Fruit fly (Drosophila melanogaster) whole organism, embryonic: ENCODE results near the gene tbc.

Experiments used
- CG10209 ChIP-seq: fragments of 200-800 bp; sonication (Bioruptor generic); optimal IDR thresholded peaks from 3 replicates; lab custom pipeline; 2017; ENCODE audit warnings: missing biosample characterization, mild to moderate bottlenecking, missing genetic modification characterization, missing genetic modification reagents
- CG10321 ChIP-seq: fragments of 200-800 bp; sonication (Bioruptor generic); IDR thresholded peaks from 2 replicates; pipeline ENCODE4 v1.3.6; 2022; ENCODE audit warnings: missing biosample characterization, missing genetic modification characterization
- CG11398 ChIP-seq: fragments of 200-800 bp; sonication (Bioruptor generic); optimal IDR thresholded peaks from 2 replicates; lab custom pipeline; 2016; ENCODE audit warnings: missing biosample characterization, missing genetic modification characterization
- CG12155 ChIP-seq: fragments of 200-800 bp; sonication (Bioruptor generic); optimal IDR thresholded peaks from 3 replicates; lab custom pipeline; 2016; ENCODE audit warnings: missing biosample characterization, missing genetic modification characterization
- CG14965 ChIP-seq: fragments of 200-800 bp; sonication (Bioruptor generic); optimal IDR thresholded peaks from 2 replicates; lab custom pipeline; 2016; ENCODE audit warnings: missing biosample characterization, missing genetic modification characterization, borderline replicate concordance
- CG16815 ChIP-seq: fragments of 200-800 bp; sonication (Bioruptor generic); optimal IDR thresholded peaks from 3 replicates; lab custom pipeline; 2017; ENCODE audit warnings: missing biosample characterization, mild to moderate bottlenecking, missing genetic modification characterization
- CG1792 ChIP-seq: fragments of 200-800 bp; sonication (Bioruptor generic); optimal IDR thresholded peaks from 2 replicates; lab custom pipeline; 2016; ENCODE audit warnings: missing biosample characterization, missing genetic modification characterization
- CG2199 ChIP-seq: fragments of 200-800 bp; sonication (Bioruptor generic); IDR thresholded peaks from 3 replicates; pipeline ENCODE4 v1.3.6; 2022; ENCODE audit warnings: missing biosample characterization, missing genetic modification characterization
- CG2889 ChIP-seq: fragments of 200-800 bp; sonication (Bioruptor generic); IDR thresholded peaks from 3 replicates; pipeline ENCODE4 v1.3.6; 2022; ENCODE audit warnings: missing biosample characterization, missing genetic modification characterization
- CG3281 ChIP-seq: fragments of 200-800 bp; sonication (Bioruptor generic); optimal IDR thresholded peaks from 3 replicates; lab custom pipeline; 2017; ENCODE audit warnings: missing biosample characterization, mild to moderate bottlenecking, missing genetic modification characterization
- CG3847 ChIP-seq: fragments of 200-800 bp; sonication (Bioruptor generic); IDR thresholded peaks from 2 replicates; pipeline ENCODE4 v1.3.6; 2022; ENCODE audit warnings: missing biosample characterization, missing genetic modification characterization
- CG42726 ChIP-seq: fragments of 200-800 bp; sonication (Bioruptor generic); IDR thresholded peaks from 2 replicates; pipeline ENCODE4 v1.3.6; 2022; ENCODE audit warnings: missing biosample characterization, missing genetic modification characterization; ENCODE audit not compliant: partially characterized antibody
- CG4730 ChIP-seq: fragments of 200-800 bp; sonication (Bioruptor generic); IDR thresholded peaks from 2 replicates; pipeline ENCODE4 v1.3.6; 2022; ENCODE audit warnings: missing biosample characterization, missing genetic modification characterization
- CG4854 ChIP-seq: fragments of 200-800 bp; sonication (Bioruptor generic); optimal IDR thresholded peaks from 2 replicates; lab custom pipeline; 2016; ENCODE audit warnings: missing biosample characterization, missing genetic modification characterization, inconsistent platforms
- CG6765 ChIP-seq: fragments of 200-800 bp; sonication (Bioruptor generic); optimal IDR thresholded peaks from 3 replicates; lab custom pipeline; 2017; ENCODE audit warnings: missing biosample characterization, mild to moderate bottlenecking, missing genetic modification characterization
- CG6791 ChIP-seq: fragments of 200-800 bp; sonication (Bioruptor generic); IDR thresholded peaks from 3 replicates; pipeline ENCODE4 v1.3.6; 2022; ENCODE audit warnings: missing biosample characterization, missing genetic modification characterization; ENCODE audit not compliant: partially characterized antibody
- CG7271 ChIP-seq: fragments of 200-800 bp; sonication (Bioruptor generic); optimal IDR thresholded peaks from 2 replicates; lab custom pipeline; 2018; ENCODE audit warnings: missing biosample characterization, mild to moderate bottlenecking, missing genetic modification characterization, moderate library complexity
- CG9609 ChIP-seq: fragments of 200-800 bp; sonication (Bioruptor generic); optimal IDR thresholded peaks from 3 replicates; lab custom pipeline; 2016; ENCODE audit warnings: missing biosample characterization, missing genetic modification characterization
- CkIIα-i1 ChIP-seq: fragments of 200-800 bp; sonication (Bioruptor generic); IDR thresholded peaks from 2 replicates; pipeline ENCODE4 v1.3.6; 2022; ENCODE audit warnings: missing biosample characterization, missing genetic modification characterization
- D19A ChIP-seq: fragments of 200-800 bp; optimal IDR thresholded peaks from 3 replicates; lab custom pipeline; 2019; ENCODE audit warnings: missing biosample characterization, mild to moderate bottlenecking, missing genetic modification characterization, moderate library complexity
- Dbx ChIP-seq: fragments of 200-800 bp; sonication (Bioruptor generic); IDR thresholded peaks from 3 replicates; pipeline ENCODE4 v1.3.6; 2022; ENCODE audit warnings: missing biosample characterization, missing genetic modification characterization
- Dfd ChIP-seq, 2 experiments: fragments of >200 bp; optimal IDR thresholded peaks; 2 replicates each; lab custom pipeline; 2017; ENCODE audit warnings: missing biosample characterization in 2 of 2, missing genetic modification characterization in 2 of 2
- Dll ChIP-seq: fragments of 200-800 bp; sonication (Bioruptor generic); IDR thresholded peaks from 4 replicates; pipeline ENCODE4 v1.3.6; 2022; ENCODE audit warnings: missing biosample characterization, missing genetic modification characterization; ENCODE audit not compliant: partially characterized antibody
- ERR ChIP-seq: fragments of 200-800 bp; sonication (Bioruptor generic); optimal IDR thresholded peaks from 2 replicates; lab custom pipeline; 2016; ENCODE audit warnings: missing biosample characterization, missing genetic modification characterization
- Gsc ChIP-seq: fragments of 200-800 bp; sonication (Bioruptor generic); IDR thresholded peaks from 2 replicates; pipeline ENCODE4 v1.3.6; 2022; ENCODE audit warnings: missing biosample characterization, missing genetic modification characterization
- Hey ChIP-seq: fragments of 200-800 bp; sonication (Bioruptor generic); optimal IDR thresholded peaks from 3 replicates; lab custom pipeline; 2018; ENCODE audit warnings: missing biosample characterization, mild to moderate bottlenecking, missing genetic modification characterization
- Nf-YC ChIP-seq: fragments of 200-800 bp; optimal IDR thresholded peaks from 3 replicates; lab custom pipeline; 2019; ENCODE audit warnings: missing biosample characterization, mild to moderate bottlenecking, missing genetic modification characterization, moderate library complexity
- PHDP ChIP-seq: fragments of 200-800 bp; sonication (Bioruptor generic); optimal IDR thresholded peaks from 3 replicates; lab custom pipeline; 2018; ENCODE audit warnings: missing biosample characterization, mild to moderate bottlenecking, missing genetic modification characterization, moderate library complexity
- Rfx ChIP-seq: fragments of 200-800 bp; sonication (Bioruptor generic); IDR thresholded peaks from 2 replicates; pipeline ENCODE4 v1.3.6; 2022; ENCODE audit warnings: missing biosample characterization, missing genetic modification characterization
- Sox102F ChIP-seq: fragments of 200-800 bp; sonication (Bioruptor generic); optimal IDR thresholded peaks from 2 replicates; lab custom pipeline; 2018; ENCODE audit warnings: missing biosample characterization, mild to moderate bottlenecking, missing genetic modification characterization, moderate library complexity
- Ssrp ChIP-seq: fragments of 200-800 bp; sonication (Bioruptor generic); optimal IDR thresholded peaks from 2 replicates; lab custom pipeline; 2018; ENCODE audit warnings: missing biosample characterization, mild to moderate bottlenecking, missing genetic modification characterization, moderate library complexity
- TFAM ChIP-seq: fragments of 200-800 bp; sonication (Bioruptor generic); optimal IDR thresholded peaks from 2 replicates; lab custom pipeline; 2017; ENCODE audit warnings: missing biosample characterization, missing genetic modification characterization, inconsistent platforms
- Taf1 ChIP-seq: fragments of 200-800 bp; sonication (Bioruptor generic); IDR thresholded peaks from 2 replicates; pipeline ENCODE4 v1.3.6; 2022; ENCODE audit warnings: missing biosample characterization, missing genetic modification characterization
- aop ChIP-seq: fragments of 200-800 bp; sonication (Bioruptor generic); IDR thresholded peaks from 2 replicates; pipeline ENCODE4 v1.3.6; 2022; ENCODE audit warnings: missing biosample characterization, missing genetic modification characterization
- ato ChIP-seq: fragments of 200-800 bp; sonication (Bioruptor generic); IDR thresholded peaks from 2 replicates; pipeline ENCODE4 v1.3.6; 2022; ENCODE audit warnings: missing biosample characterization, missing genetic modification characterization; ENCODE audit not compliant: partially characterized antibody
- cas ChIP-seq: fragments of 200-800 bp; sonication (Bioruptor generic); IDR thresholded peaks from 2 replicates; pipeline ENCODE4 v1.3.6; 2022; ENCODE audit warnings: missing biosample characterization, missing genetic modification characterization
- dan ChIP-seq: fragments of 200-800 bp; sonication (Bioruptor generic); IDR thresholded peaks from 2 replicates; pipeline ENCODE4 v1.3.6; 2022; ENCODE audit warnings: missing biosample characterization, missing genetic modification characterization
- eve ChIP-seq, 2 experiments: fragments of >200 bp; optimal IDR thresholded peaks; 2 replicates each; lab custom pipeline; 2017; ENCODE audit warnings: missing biosample characterization in 2 of 2, missing genetic modification characterization in 2 of 2
- fd96Cb ChIP-seq: fragments of 200-800 bp; sonication (Bioruptor generic); optimal IDR thresholded peaks from 2 replicates; lab custom pipeline; 2018; ENCODE audit warnings: missing biosample characterization, mild to moderate bottlenecking, missing genetic modification characterization, moderate library complexity
- fu2 ChIP-seq: fragments of 200-800 bp; sonication (Bioruptor generic); optimal IDR thresholded peaks from 2 replicates; lab custom pipeline; 2016; ENCODE audit warnings: missing biosample characterization, missing genetic modification characterization
- gcm2 ChIP-seq: fragments of 200-800 bp; sonication (Bioruptor generic); optimal IDR thresholded peaks from 2 replicates; lab custom pipeline; 2016; ENCODE audit warnings: missing biosample characterization, missing genetic modification characterization
- gt ChIP-seq: fragments of 200-800 bp; sonication (Bioruptor generic); IDR thresholded peaks from 2 replicates; pipeline ENCODE4 v1.3.6; 2022; ENCODE audit warnings: missing biosample characterization, missing genetic modification characterization
- ham ChIP-seq: fragments of 200-800 bp; sonication (Bioruptor generic); IDR thresholded peaks from 2 replicates; pipeline ENCODE4 v1.3.6; 2022; ENCODE audit warnings: missing biosample characterization, missing genetic modification characterization
- klu ChIP-seq: fragments of 200-800 bp; sonication (Bioruptor generic); IDR thresholded peaks from 2 replicates; pipeline ENCODE4 v1.3.6; 2022; ENCODE audit warnings: missing biosample characterization, missing genetic modification characterization
- lov ChIP-seq, 2 experiments: fragments of 200-800 bp in 1 of 2; fragments of >200 bp in 1 of 2; sonication (Bioruptor generic) in 1 of 2; IDR thresholded peaks in 1 of 2; optimal IDR thresholded peaks in 1 of 2; 2 replicates in 1 of 2; 3 replicates in 1 of 2; pipeline versions ENCODE4 v1.3.6 to Lab custom; 2017 to 2022; ENCODE audit warnings: missing biosample characterization in 1 of 2, missing genetic modification characterization in 1 of 2
- mirr ChIP-seq: fragments of 200-800 bp; sonication (Bioruptor generic); optimal IDR thresholded peaks from 3 replicates; lab custom pipeline; 2018; ENCODE audit warnings: missing biosample characterization, mild to moderate bottlenecking, missing genetic modification characterization
- prd ChIP-seq, 3 experiments: fragments of >200 bp in 2 of 3; fragments of 200-800 bp in 1 of 3; sonication (Bioruptor generic) in 1 of 3; optimal IDR thresholded peaks in 2 of 3; IDR thresholded peaks in 1 of 3; 2 replicates in 2 of 3; 3 replicates in 1 of 3; pipeline versions ENCODE4 v1.3.6 to Lab custom; 2017 to 2022; ENCODE audit warnings: missing biosample characterization in 1 of 3, missing genetic modification characterization in 1 of 3
- ranshi ChIP-seq: fragments of 200-800 bp; sonication (Bioruptor generic); IDR thresholded peaks from 2 replicates; pipeline ENCODE4 v1.3.6; 2022; ENCODE audit warnings: missing biosample characterization, missing genetic modification characterization
- yki ChIP-seq: fragments of >200 bp; optimal IDR thresholded peaks from 3 replicates; lab custom pipeline; 2018
- z ChIP-seq: fragments of 200-800 bp; sonication (Bioruptor generic); IDR thresholded peaks from 3 replicates; pipeline ENCODE4 v1.3.6; 2022; ENCODE audit warnings: missing biosample characterization, missing genetic modification characterization

Gene tbc

DNA sequence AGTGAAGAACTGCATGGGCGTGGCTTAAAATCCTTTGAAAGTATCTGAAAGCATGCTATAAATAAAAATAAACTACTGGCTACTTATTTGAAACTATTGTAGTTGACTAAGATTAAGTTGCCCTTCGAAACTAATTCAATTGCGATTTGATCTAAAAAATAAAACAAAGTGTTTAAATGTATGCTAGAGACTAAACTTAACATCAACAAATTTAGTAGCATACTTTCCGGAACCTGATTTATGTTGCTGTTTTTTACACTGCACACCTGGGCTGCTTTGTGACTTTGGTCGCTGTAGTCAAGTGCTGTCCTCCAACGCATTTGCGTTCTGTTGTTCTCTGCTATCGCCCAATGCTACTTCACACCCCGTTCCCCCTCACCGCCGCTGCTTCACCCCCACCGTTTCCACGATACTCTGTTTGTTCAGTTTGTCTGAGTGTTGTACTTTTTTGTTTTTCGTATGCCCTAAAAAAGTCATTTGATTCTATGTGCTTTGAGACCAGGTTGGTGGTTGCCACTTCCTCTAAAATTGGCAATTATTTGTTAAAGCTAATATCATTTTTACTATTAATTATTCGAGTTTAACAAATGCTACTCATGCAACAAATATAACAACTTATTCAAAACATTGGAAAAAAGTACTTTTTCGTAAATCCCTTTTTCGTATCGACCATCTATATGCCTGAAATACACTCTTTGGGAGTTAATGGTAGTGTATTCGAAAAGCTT, 53.8 kb downstream of the tbc start (continued):
- TF ChIP-seq CG12155, result no peak
- TF ChIP-seq Dfd (GFP tag; optimal IDR thresholded peaks at IDR 0.05; lab: Kevin White, UChicago), result no peak
- no peak for TF ChIP-seq Hey (tag; lab: Kevin White, UChicago)
- TF ChIP-seq ham (GFP tag; lab: Robert Waterston, UW), result no peak
- TF ChIP-seq lov (optimal IDR thresholded peaks at IDR 0.05; lab: Kevin White, UChicago), result no peak
- TF ChIP-seq lov (GFP tag; IDR thresholded peaks at IDR 0.05; lab: Robert Waterston, UW), result no peak
- peak; percentile 54 for TF ChIP-seq PHDP (tag; lab: Kevin White, UChicago)
- no peak for TF ChIP-seq CG10321 (GFP tag; lab: Robert Waterston, UW)
- no peak for TF ChIP-seq CG3847 (GFP tag; lab: Robert Waterston, UW)
- peak; percentile 34 for TF ChIP-seq fd96Cb
- no peak for TF ChIP-seq cas (GFP tag; lab: Robert Waterston, UW)
- 0 out of 2 replicates have a peak, but pooled peaks have one; percentile 11 for TF ChIP-seq CG4730 (GFP tag; lab: Robert Waterston, UW)
- no peak for TF ChIP-seq CG1792
- no peak for TF ChIP-seq CG9609 (GFP tag; lab: Kevin White, UChicago)
- no peak for TF ChIP-seq gt
- TF ChIP-seq CG11398 (GFP tag; lab: Kevin White, UChicago), result no peak
- TF ChIP-seq D19A (tag; lab: Kevin White, UChicago), result peak; percentile 97
- TF ChIP-seq ranshi, result no peak
- no peak; the same call in 1 of the 2 replicates for TF ChIP-seq Rfx (GFP tag; lab: Robert Waterston, UW)
- TF ChIP-seq ERR (GFP tag; lab: Kevin White, UChicago), result no peak
- TF ChIP-seq CG7271, result no peak
- TF ChIP-seq Dll (GFP tag; lab: Robert Waterston, UW), result no peak
- TF ChIP-seq aop (GFP tag; lab: Robert Waterston, UW), result no peak
- no peak for TF ChIP-seq CG14965 (GFP tag; lab: Kevin White, UChicago)
- TF ChIP-seq klu (GFP tag; lab: Robert Waterston, UW), result no peak
- peak; percentile 50 for TF ChIP-seq CG3281 (GFP tag; lab: Kevin White, UChicago)
- TF ChIP-seq eve (GFP tag; optimal IDR thresholded peaks at IDR 0.05; lab: Kevin White, UChicago), result peak in 1 of 2 experiments; percentile 82
- TF ChIP-seq CG2199, result no peak
- TF ChIP-seq Gsc (GFP tag; lab: Robert Waterston, UW), result no peak
- TF ChIP-seq gcm2 (GFP tag; lab: Kevin White, UChicago), result no peak
- no peak for TF ChIP-seq Ssrp (tag; lab: Kevin White, UChicago)
- no peak for TF ChIP-seq CkIIα-i1 (GFP tag; lab: Robert Waterston, UW)
- TF ChIP-seq yki (lab: Kevin White, UChicago), result no peak
- no peak for TF ChIP-seq CG6791 (GFP tag; lab: Robert Waterston, UW)
- TF ChIP-seq CG16815 (GFP tag; lab: Kevin White, UChicago), result no peak
- TF ChIP-seq Sox102F, result peak; percentile 55
- no peak for TF ChIP-seq prd (optimal IDR thresholded peaks at IDR 0.05; lab: Kevin White, UChicago)
- TF ChIP-seq prd (GFP tag; IDR thresholded peaks at IDR 0.05; lab: Robert Waterston, UW), result peak; percentile 53; the same call in 2 of the 3 replicates
- TF ChIP-seq CG6765, result no peak
- TF ChIP-seq fu2 (GFP tag; lab: Kevin White, UChicago), result no peak
- peak; percentile 66 for TF ChIP-seq mirr
- TF ChIP-seq CG10209 (GFP tag; lab: Kevin White, UChicago), result peak; percentile 22
- no peak for TF ChIP-seq CG2889 (GFP tag; lab: Robert Waterston, UW)
- peak; percentile 31 for TF ChIP-seq Nf-YC (tag; lab: Kevin White, UChicago)
- TF ChIP-seq Taf1 (GFP tag; lab: Robert Waterston, UW), result no peak
- no peak for TF ChIP-seq ato (GFP tag; lab: Robert Waterston, UW)
- no peak for TF ChIP-seq z (GFP tag; lab: Robert Waterston, UW)
- no peak for TF ChIP-seq TFAM (GFP tag; lab: Kevin White, UChicago)
- no peak for TF ChIP-seq dan (GFP tag; lab: Robert Waterston, UW)
- no peak for TF ChIP-seq CG42726 (GFP tag; lab: Robert Waterston, UW)
- no peak for TF ChIP-seq CG4854
- no peak for TF ChIP-seq Dbx (GFP tag; lab: Robert Waterston, UW)
